Worm (Caenorhabditis elegans) whole organism, mixed stage, embryonic: ENCODE results near the gene mrpl-20.

Source experiments
- M03D4.4 ChIP-seq: sonication (generic microtip); optimal IDR thresholded peaks from 2 replicates; lab custom pipeline; 2017; ENCODE audit warnings: mild to moderate bottlenecking, missing genetic modification characterization, missing compliant biosample characterization
- bed-3 ChIP-seq: fragments of 200-800 bp; sonication (Bioruptor generic); optimal IDR thresholded peaks from 3 replicates; lab custom pipeline; 2018; ENCODE audit warnings: mild to moderate bottlenecking, missing genetic modification characterization, moderate library complexity, missing compliant biosample characterization
- blmp-1 ChIP-seq: fragments of 150-350 bp; optimal IDR thresholded peaks from 2 replicates; lab custom pipeline; 2014; ENCODE audit warnings: missing biosample characterization, missing genetic modification characterization
- ceh-39 ChIP-seq: fragments of 150-350 bp; optimal IDR thresholded peaks from 2 replicates; lab custom pipeline; 2014; ENCODE audit warnings: missing biosample characterization, missing genetic modification characterization
- ceh-43 ChIP-seq: fragments of 200-800 bp; sonication (Bioruptor generic); optimal IDR thresholded peaks from 2 replicates; lab custom pipeline; 2018; ENCODE audit warnings: mild to moderate bottlenecking, missing genetic modification characterization, moderate library complexity, missing compliant biosample characterization
- ceh-83 ChIP-seq: fragments of 200-800 bp; sonication (Bioruptor generic); optimal IDR thresholded peaks from 2 replicates; lab custom pipeline; 2018; ENCODE audit warnings: mild to moderate bottlenecking, missing genetic modification characterization, missing compliant biosample characterization
- ces-1 ChIP-seq: fragments of 150-350 bp; optimal IDR thresholded peaks from 2 replicates; lab custom pipeline; 2014; ENCODE audit warnings: missing biosample characterization, missing genetic modification reagents, missing genetic modification characterization
- cnd-1 ChIP-seq: fragments of 200-800 bp; sonication (Bioruptor generic); optimal IDR thresholded peaks from 2 replicates; lab custom pipeline; 2018; ENCODE audit warnings: mild to moderate bottlenecking, missing genetic modification characterization, missing compliant biosample characterization
- drap-1 ChIP-seq: fragments of 200-800 bp; sonication (Bioruptor generic); optimal IDR thresholded peaks from 3 replicates; lab custom pipeline; 2018; ENCODE audit warnings: mild to moderate bottlenecking, missing genetic modification characterization, missing compliant biosample characterization
- elt-1 ChIP-seq: sonication (generic microtip); optimal IDR thresholded peaks from 2 replicates; lab custom pipeline; 2017; ENCODE audit warnings: missing genetic modification characterization, mild to moderate bottlenecking, missing compliant biosample characterization, antibody characterized with exemption, moderate library complexity, borderline replicate concordance; ENCODE audit not compliant: insufficient read depth
- elt-3 ChIP-seq: fragments of 150-350 bp; optimal IDR thresholded peaks from 2 replicates; lab custom pipeline; 2014; ENCODE audit warnings: missing biosample characterization, missing genetic modification characterization
- flh-1 ChIP-seq: fragments of 200-800 bp; sonication (Bioruptor generic); optimal IDR thresholded peaks from 2 replicates; lab custom pipeline; 2018; ENCODE audit warnings: mild to moderate bottlenecking, missing genetic modification characterization, moderate library complexity, missing compliant biosample characterization
- ham-2 ChIP-seq: fragments of 200-800 bp; sonication (Bioruptor generic); optimal IDR thresholded peaks from 2 replicates; lab custom pipeline; 2018; ENCODE audit warnings: mild to moderate bottlenecking, missing genetic modification characterization, missing compliant biosample characterization
- hlh-1 ChIP-seq: fragments of 150-350 bp; optimal IDR thresholded peaks from 2 replicates; lab custom pipeline; 2014; ENCODE audit warnings: missing biosample characterization, missing genetic modification reagents, missing genetic modification characterization
- lin-13 ChIP-seq: fragments of 150-350 bp; optimal IDR thresholded peaks from 2 replicates; lab custom pipeline; 2014; ENCODE audit warnings: missing biosample characterization, missing genetic modification characterization
- lin-32 ChIP-seq: fragments of 200-800 bp; sonication (Bioruptor generic); optimal IDR thresholded peaks from 2 replicates; lab custom pipeline; 2018; ENCODE audit warnings: mild to moderate bottlenecking, missing genetic modification characterization, missing compliant biosample characterization
- lsy-2 ChIP-seq: fragments of 150-350 bp; optimal IDR thresholded peaks from 2 replicates; lab custom pipeline; 2014; ENCODE audit warnings: missing biosample characterization, missing genetic modification characterization
- mab-5 ChIP-seq: fragments of 150-350 bp; optimal IDR thresholded peaks from 2 replicates; lab custom pipeline; 2014; ENCODE audit warnings: missing biosample characterization, missing genetic modification characterization
- mep-1 ChIP-seq: fragments of 150-350 bp; optimal IDR thresholded peaks from 2 replicates; lab custom pipeline; 2017; ENCODE audit warnings: missing biosample characterization, missing genetic modification reagents, missing genetic modification characterization, inconsistent platforms
- mls-2 ChIP-seq: sonication (generic microtip); optimal IDR thresholded peaks from 2 replicates; lab custom pipeline; 2016; ENCODE audit warnings: mild to moderate bottlenecking, missing genetic modification characterization, moderate library complexity, missing compliant biosample characterization
- nhr-12 ChIP-seq: fragments of 150-350 bp; optimal IDR thresholded peaks from 2 replicates; lab custom pipeline; 2014; ENCODE audit warnings: missing biosample characterization, missing genetic modification characterization
- nhr-2 ChIP-seq: fragments of 150-350 bp; optimal IDR thresholded peaks from 2 replicates; lab custom pipeline; 2014; ENCODE audit warnings: missing biosample characterization, missing genetic modification characterization
- nhr-237 ChIP-seq: fragments of 150-350 bp; optimal IDR thresholded peaks from 2 replicates; lab custom pipeline; 2014; ENCODE audit warnings: missing biosample characterization, missing genetic modification characterization
- nhr-28 ChIP-seq: fragments of 150-350 bp; optimal IDR thresholded peaks from 2 replicates; lab custom pipeline; 2014; ENCODE audit warnings: missing biosample characterization, missing genetic modification characterization
- nhr-76 ChIP-seq: sonication (generic microtip); optimal IDR thresholded peaks from 2 replicates; lab custom pipeline; 2017; ENCODE audit warnings: missing biosample characterization, missing genetic modification characterization
- pha-4 ChIP-seq: fragments of 150-350 bp; optimal IDR thresholded peaks from 2 replicates; lab custom pipeline; 2018; ENCODE audit warnings: missing biosample characterization, missing genetic modification reagents, missing genetic modification characterization
- sem-2 ChIP-seq: fragments of 200-800 bp; sonication (Bioruptor generic); optimal IDR thresholded peaks from 2 replicates; lab custom pipeline; 2018; ENCODE audit warnings: mild to moderate bottlenecking, missing genetic modification characterization, missing compliant biosample characterization
- snpc-4 ChIP-seq: fragments of 150-350 bp; optimal IDR thresholded peaks from 2 replicates; lab custom pipeline; 2014; ENCODE audit warnings: missing biosample characterization, missing genetic modification characterization
- sptf-1 ChIP-seq: sonication (generic microtip); optimal IDR thresholded peaks from 2 replicates; lab custom pipeline; 2017; ENCODE audit warnings: mild to moderate bottlenecking, missing genetic modification characterization, moderate library complexity, missing compliant biosample characterization
- tbx-8 ChIP-seq: fragments of 200-800 bp; sonication (Bioruptor generic); optimal IDR thresholded peaks from 2 replicates; lab custom pipeline; 2018; ENCODE audit warnings: mild to moderate bottlenecking, missing genetic modification characterization, moderate library complexity, missing compliant biosample characterization
- unc-120 ChIP-seq: sonication (generic microtip); optimal IDR thresholded peaks from 2 replicates; lab custom pipeline; 2017; ENCODE audit warnings: missing genetic modification characterization, missing compliant biosample characterization; ENCODE audit not compliant: poor library complexity, severe bottlenecking
- unc-39 ChIP-seq: fragments of 150-350 bp; optimal IDR thresholded peaks from 2 replicates; lab custom pipeline; 2014; ENCODE audit warnings: missing biosample characterization, missing genetic modification characterization
- unc-62 ChIP-seq: fragments of 150-350 bp; optimal IDR thresholded peaks from 2 replicates; lab custom pipeline; 2014; ENCODE audit warnings: missing biosample characterization, missing genetic modification reagents, missing genetic modification characterization
- zip-8 ChIP-seq: fragments of 150-350 bp; optimal IDR thresholded peaks from 2 replicates; lab custom pipeline; 2014; ENCODE audit warnings: missing biosample characterization, missing genetic modification characterization
- ztf-11 ChIP-seq: fragments of 150-350 bp; optimal IDR thresholded peaks from 2 replicates; lab custom pipeline; 2014; ENCODE audit warnings: missing biosample characterization, missing genetic modification characterization

Gene mrpl-20

DNA sequence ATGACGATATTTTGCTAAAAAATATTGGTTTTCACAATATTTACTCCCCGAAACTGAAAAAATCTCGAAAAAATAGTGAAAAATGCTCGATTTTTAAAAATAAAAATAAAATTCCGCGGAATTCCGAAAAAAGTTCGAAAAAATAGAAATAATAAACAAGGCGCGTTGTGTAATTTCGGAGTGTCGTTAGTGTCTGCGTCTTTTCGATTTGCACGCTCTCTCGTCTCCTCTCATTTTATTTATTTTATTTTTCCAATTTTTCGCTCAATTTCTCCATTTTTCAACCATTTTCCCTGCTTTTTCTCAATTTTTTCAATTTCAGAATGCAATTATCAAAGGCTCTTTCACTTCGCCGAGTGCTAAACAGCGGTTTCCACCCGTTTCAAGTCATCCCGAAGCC, at the start of gene mrpl-20:
Gene mrpl-20 (plus strand): TSS at position 323 of the 400 bp plus-strand sequence.
- TF ChIP-seq ztf-11 (tag; lab: Kevin White, UChicago) (no peak), unc-120 (tag; lab: Kevin White, UChicago) (peak; percentile 16), mep-1 (peak; percentile 22), ces-1 (peak; percentile 47), blmp-1 (tag; lab: Kevin White, UChicago) (no peak), mab-5 (no peak)
- TF ChIP-seq, all 35 proteins: peak for 3

DNA sequence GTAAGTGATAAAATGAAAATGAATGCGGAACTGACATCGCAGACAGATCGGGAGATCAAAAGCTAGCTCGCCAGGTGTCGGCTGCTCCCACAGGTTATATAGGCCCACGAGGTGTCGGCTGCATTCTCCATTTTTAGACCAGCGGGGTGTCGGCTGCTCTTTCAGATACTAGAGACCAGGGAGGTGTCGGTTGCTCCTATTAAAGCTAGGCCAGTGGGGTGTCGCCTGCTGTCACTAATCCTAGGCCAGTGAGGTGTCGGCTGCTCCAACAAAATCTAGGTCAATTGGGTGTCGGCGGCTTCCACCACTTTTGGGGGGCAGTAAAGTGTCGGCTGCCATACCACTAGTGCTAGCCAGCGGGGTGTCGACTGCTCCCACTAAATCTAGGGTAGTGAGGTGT, 48.2 kb upstream of the mrpl-20 start:
- TF ChIP-seq mep-1, result no peak

DNA sequence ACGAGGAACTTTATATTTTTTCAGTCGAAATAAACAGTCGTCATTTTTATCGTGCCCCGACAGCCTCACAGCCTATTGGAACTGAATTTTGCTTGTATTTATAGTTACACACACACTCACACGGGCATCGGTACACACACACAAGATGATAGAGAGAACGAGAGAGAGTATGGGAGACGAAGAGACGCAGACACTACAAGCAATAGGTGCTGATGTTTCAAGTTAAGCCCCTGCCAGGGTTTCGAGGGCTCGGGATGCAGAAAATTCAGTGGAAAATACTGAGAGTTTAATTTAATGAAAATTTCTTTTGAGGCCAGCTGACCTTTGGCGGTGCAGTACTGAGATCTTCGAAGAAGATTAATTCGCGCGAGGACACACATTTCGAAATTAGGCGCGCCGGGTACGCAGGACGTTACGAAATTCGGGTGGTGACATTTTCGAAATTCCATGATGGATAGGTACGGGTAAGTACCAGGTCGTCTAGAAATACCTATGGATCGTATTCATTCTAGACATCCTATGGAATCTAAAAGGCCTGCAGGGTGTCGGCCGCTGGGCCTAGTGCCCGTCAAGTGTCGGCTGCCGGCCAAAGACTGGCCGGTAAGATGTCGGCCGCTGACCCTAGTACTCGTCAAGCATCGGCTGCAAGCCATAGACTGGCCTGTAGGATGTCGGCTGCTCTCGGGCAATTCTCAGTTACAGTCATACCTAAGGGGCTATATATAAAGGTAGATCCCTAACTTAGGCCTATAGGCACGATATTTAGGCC, 47.4 kb upstream of the mrpl-20 start:
- TF ChIP-seq M03D4.4 (tag; lab: Kevin White, UChicago) (no peak), sptf-1 (tag; lab: Kevin White, UChicago) (no peak), pha-4 (peak; percentile 15), ceh-39 (tag; lab: Kevin White, UChicago) (no peak), snpc-4 (tag; lab: Kevin White, UChicago) (no peak), elt-3 (peak; percentile 53)

DNA sequence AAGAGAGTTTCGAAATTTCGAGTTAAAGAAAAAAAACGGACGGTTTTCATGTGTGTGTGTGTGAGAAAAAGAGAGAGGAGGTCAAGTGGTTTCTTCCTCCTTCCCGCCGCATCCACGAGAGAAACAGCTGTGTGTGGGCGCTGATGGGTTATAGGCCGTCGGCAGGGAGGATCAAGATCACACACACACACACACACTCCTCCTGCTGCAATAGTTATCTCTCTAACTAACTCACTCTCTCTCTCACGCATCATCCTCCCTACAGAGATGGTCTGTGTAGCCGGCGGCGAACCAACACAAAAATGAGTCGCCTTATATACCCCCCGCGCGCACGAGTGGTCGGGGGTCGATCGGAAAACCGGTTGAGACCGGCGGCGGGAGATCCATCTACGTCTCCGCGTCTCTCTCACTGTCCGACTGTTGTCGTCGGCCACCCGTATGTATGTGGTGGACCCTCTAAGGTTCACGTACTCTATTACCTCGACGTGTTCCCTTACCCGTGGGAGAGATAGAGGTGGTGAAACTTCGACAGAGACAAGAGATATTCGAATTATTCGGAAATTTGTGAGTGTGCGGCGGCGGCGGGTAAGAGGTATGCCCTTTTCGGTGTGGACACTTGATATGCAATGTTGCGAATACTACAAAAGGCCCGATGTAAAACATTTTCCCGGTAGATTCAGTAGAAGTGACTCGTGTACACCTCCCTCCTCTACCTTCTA, 46.5 kb upstream of the mrpl-20 start:
- no peak for TF ChIP-seq nhr-28 (tag; lab: Kevin White, UChicago)
- no peak for TF ChIP-seq zip-8 (tag; lab: Kevin White, UChicago)
- no peak for TF ChIP-seq flh-1 (GFP tag; lab: Kevin White, UChicago)
- peak; percentile 83 for TF ChIP-seq ham-2 (GFP tag; lab: Kevin White, UChicago)
- TF ChIP-seq sem-2, result no peak
- peak; percentile 81 for TF ChIP-seq nhr-2 (tag; lab: Kevin White, UChicago)
- TF ChIP-seq drap-1, result peak; percentile 34
- no peak for TF ChIP-seq ceh-43 (GFP tag; lab: Kevin White, UChicago)
- peak; percentile 68 for TF ChIP-seq mls-2 (tag; lab: Kevin White, UChicago)
- TF ChIP-seq elt-3, result no peak
- TF ChIP-seq tbx-8, result peak; percentile 52
- TF ChIP-seq M03D4.4 (tag; lab: Kevin White, UChicago), result peak; percentile 46
- TF ChIP-seq cnd-1 (tag; lab: Kevin White, UChicago), result peak; percentile 65
- TF ChIP-seq lin-13 (tag; lab: Kevin White, UChicago), result peak; percentile 19
- TF ChIP-seq elt-1 (tag; lab: Kevin White, UChicago), result peak; percentile 69
- no peak for TF ChIP-seq nhr-76 (tag; lab: Kevin White, UChicago)
- no peak for TF ChIP-seq lsy-2
- no peak for TF ChIP-seq lin-32 (GFP tag; lab: Kevin White, UChicago)
- TF ChIP-seq unc-39 (tag; lab: Kevin White, UChicago), result no peak
- TF ChIP-seq nhr-12 (tag; lab: Kevin White, UChicago), result no peak
- TF ChIP-seq unc-62 (GFP tag; lab: Kevin White, UChicago), result peak; percentile 63
- TF ChIP-seq bed-3 (GFP tag; lab: Kevin White, UChicago), result no peak
- TF ChIP-seq sptf-1 (tag; lab: Kevin White, UChicago), result peak; percentile 21
- TF ChIP-seq ceh-83 (GFP tag; lab: Kevin White, UChicago), result no peak
- no peak for TF ChIP-seq ztf-11 (tag; lab: Kevin White, UChicago)
- peak; percentile 60 for TF ChIP-seq nhr-237 (tag; lab: Kevin White, UChicago)
- TF ChIP-seq ces-1, result no peak
- peak; percentile 72 for TF ChIP-seq unc-120 (tag; lab: Kevin White, UChicago)
- peak; percentile 24 for TF ChIP-seq mep-1
- TF ChIP-seq mab-5, result no peak
- no peak for TF ChIP-seq ceh-39 (tag; lab: Kevin White, UChicago)
- peak; percentile 91 for TF ChIP-seq hlh-1 (tag; lab: Kevin White, UChicago)
- no peak for TF ChIP-seq pha-4
- no peak for TF ChIP-seq blmp-1 (tag; lab: Kevin White, UChicago)
